Worm (Caenorhabditis elegans) whole organism, L4 larva: ENCODE measurements around the gene EGAP2.1.

Experiments used
- aly-2 ChIP-seq: sonication (generic microtip); optimal IDR thresholded peaks from 2 replicates; lab custom pipeline; 2018; ENCODE audit warnings: missing biosample characterization, missing genetic modification characterization
- cey-2 ChIP-seq: sonication (generic microtip); optimal IDR thresholded peaks from 3 replicates; lab custom pipeline; 2017; ENCODE audit warnings: missing genetic modification characterization, mild to moderate bottlenecking, missing compliant biosample characterization, antibody characterized with exemption, borderline replicate concordance; ENCODE audit not compliant: insufficient read depth
- fkh-10 ChIP-seq: fragments of 150-350 bp; optimal IDR thresholded peaks from 2 replicates; lab custom pipeline; 2014; ENCODE audit warnings: missing biosample characterization, missing genetic modification reagents, missing genetic modification characterization
- jun-1 ChIP-seq: fragments of 150-350 bp; optimal IDR thresholded peaks from 2 replicates; lab custom pipeline; 2014; ENCODE audit warnings: missing biosample characterization, missing genetic modification reagents, missing genetic modification characterization
- lin-15B ChIP-seq: fragments of 150-350 bp; sonication (generic microtip); optimal IDR thresholded peaks from 3 replicates; lab custom pipeline; 2014; ENCODE audit warnings: missing biosample characterization, missing genetic modification characterization
- lin-39 ChIP-seq: fragments of 150-350 bp; optimal IDR thresholded peaks from 2 replicates; lab custom pipeline; 2014; ENCODE audit warnings: missing biosample characterization, missing genetic modification reagents, missing genetic modification characterization
- nhr-28 ChIP-seq: fragments of 150-350 bp; optimal IDR thresholded peaks from 2 replicates; lab custom pipeline; 2014; ENCODE audit warnings: missing biosample characterization, missing genetic modification characterization
- nhr-76 ChIP-seq: fragments of 150-350 bp; optimal IDR thresholded peaks from 2 replicates; lab custom pipeline; 2014; ENCODE audit warnings: missing biosample characterization, missing genetic modification characterization
- saeg-2 ChIP-seq: fragments of 200-800 bp; sonication (Bioruptor generic); IDR thresholded peaks from 2 replicates; pipeline ENCODE4 v1.3.6; 2022; ENCODE audit warnings: missing genetic modification reagents, missing genetic modification characterization, missing compliant biosample characterization
- set-16 ChIP-seq: fragments of 200-800 bp; sonication (Bioruptor generic); IDR thresholded peaks from 2 replicates; pipeline ENCODE4 v1.3.6; 2022; ENCODE audit warnings: missing genetic modification reagents, missing genetic modification characterization, missing compliant biosample characterization
- snpc-4 ChIP-seq: fragments of 150-350 bp; optimal IDR thresholded peaks from 2 replicates; lab custom pipeline; 2014; ENCODE audit warnings: missing biosample characterization, missing genetic modification characterization
- spr-1 ChIP-seq: sonication (generic microtip); optimal IDR thresholded peaks from 2 replicates; lab custom pipeline; 2016; ENCODE audit warnings: mild to moderate bottlenecking, missing genetic modification characterization, missing compliant biosample characterization

ce11 chrII:5281137-5281536, 49.9 kb downstream of the EGAP2.1 start:
- TF ChIP-seq spr-1 = no peak
- no peak for TF ChIP-seq snpc-4 (tag; lab: Kevin White, UChicago)
- no peak for TF ChIP-seq set-16 (GFP tag; lab: Robert Waterston, UW)
- no peak for TF ChIP-seq lin-15B (tag; lab: Kevin White, UChicago)
- no peak for TF ChIP-seq aly-2
- no peak for TF ChIP-seq saeg-2 (GFP tag; lab: Robert Waterston, UW)
- TF ChIP-seq lin-39 = no peak
- no peak for TF ChIP-seq fkh-10 (GFP tag; lab: Kevin White, UChicago)
- TF ChIP-seq cey-2 (tag; lab: Kevin White, UChicago) = no peak
- no peak for TF ChIP-seq jun-1 (tag; lab: Kevin White, UChicago)
- peak; percentile 84 for TF ChIP-seq nhr-28 (tag; lab: Kevin White, UChicago)
- TF ChIP-seq nhr-76 (tag; lab: Kevin White, UChicago) = no peak
